Fruit fly (Drosophila melanogaster) whole organism, adult: ENCODE data around the gene Naa30A.

Experiments
- CG12768 ChIP-seq: fragments of 200-800 bp; sonication (Bioruptor generic); optimal IDR thresholded peaks from 2 replicates; lab custom pipeline; 2017; ENCODE audit warnings: missing biosample characterization, missing genetic modification characterization, mild to moderate bottlenecking, moderate library complexity, missing genetic modification reagents
- CG7101 ChIP-seq: fragments of 200-800 bp; sonication (Bioruptor generic); optimal IDR thresholded peaks from 2 replicates; lab custom pipeline; 2018; ENCODE audit warnings: missing biosample characterization, mild to moderate bottlenecking, missing genetic modification characterization, moderate library complexity
- Hr96 ChIP-seq: fragments of 200-800 bp; sonication (Bioruptor generic); optimal IDR thresholded peaks from 2 replicates; lab custom pipeline; 2016; ENCODE audit warnings: missing biosample characterization, missing genetic modification characterization
- cic ChIP-seq: fragments of 200-800 bp; sonication (Bioruptor generic); optimal IDR thresholded peaks from 2 replicates; lab custom pipeline; 2017; ENCODE audit warnings: missing biosample characterization, mild to moderate bottlenecking, missing genetic modification characterization, moderate library complexity
- kay ChIP-seq: fragments of 200-800 bp; sonication (Bioruptor generic); peaks from one replicate; lab custom pipeline; 2016; ENCODE audit warnings: missing biosample characterization, missing genetic modification characterization, borderline replicate concordance
- tj ChIP-seq: fragments of 200-800 bp; sonication (Bioruptor generic); optimal IDR thresholded peaks from 3 replicates; lab custom pipeline; 2017; ENCODE audit warnings: missing biosample characterization, mild to moderate bottlenecking, missing genetic modification characterization, moderate library complexity

dm6 chrX:1346256-1346655 lies 4.3 kb downstream of the Naa30A start, which contains the start of gene Tsp2A:
- TF ChIP-seq kay (GFP tag; lab: Kevin White, UChicago) = no peak
- no peak for TF ChIP-seq CG12768 (GFP tag; lab: Kevin White, UChicago)
- no peak for TF ChIP-seq Hr96 (GFP tag; lab: Kevin White, UChicago)
- TF ChIP-seq tj = no peak
- TF ChIP-seq cic = peak; percentile 1
- TF ChIP-seq CG7101 = peak; percentile 2
